Worm (Caenorhabditis elegans) whole organism, young adult: ENCODE results near the gene dnj-9.

ENCODE experiments used
- B0336.3 ChIP-seq: fragments of 200-800 bp; sonication (Bioruptor generic); IDR thresholded peaks from 2 replicates; pipeline ENCODE4 v1.3.6; 2022; ENCODE audit warnings: missing genetic modification characterization, missing compliant biosample characterization
- C17E4.6 ChIP-seq: fragments of 200-800 bp; sonication (Bioruptor generic); IDR thresholded peaks from 2 replicates; pipeline ENCODE4 v1.3.6; 2022; ENCODE audit warnings: missing genetic modification reagents, missing genetic modification characterization, missing compliant biosample characterization
- D2030.7 ChIP-seq: fragments of 200-800 bp; sonication (Bioruptor generic); IDR thresholded peaks from 2 replicates; pipeline ENCODE4 v1.3.6; 2022; ENCODE audit warnings: missing genetic modification reagents, missing genetic modification characterization, missing compliant biosample characterization
- F10E7.11 ChIP-seq: sonication (generic microtip); optimal IDR thresholded peaks from 2 replicates; lab custom pipeline; 2017; ENCODE audit warnings: mild to moderate bottlenecking, missing genetic modification characterization, moderate library complexity, missing compliant biosample characterization
- F23B12.7 ChIP-seq: sonication (generic microtip); optimal IDR thresholded peaks from 2 replicates; lab custom pipeline; 2017; ENCODE audit warnings: missing genetic modification characterization, mild to moderate bottlenecking, missing compliant biosample characterization, antibody characterized with exemption, moderate library complexity; ENCODE audit not compliant: insufficient read depth
- F33H1.4 ChIP-seq: fragments of 200-800 bp; sonication (Bioruptor generic); IDR thresholded peaks from 2 replicates; pipeline ENCODE4 v1.3.6; 2022; ENCODE audit warnings: missing genetic modification reagents, missing genetic modification characterization, missing compliant biosample characterization
- F37B4.10 ChIP-seq: fragments of 200-800 bp; sonication (Bioruptor generic); IDR thresholded peaks from 2 replicates; pipeline ENCODE4 v1.3.6; 2022; ENCODE audit warnings: missing genetic modification characterization, missing compliant biosample characterization
- F49E8.2 ChIP-seq: sonication (generic microtip); optimal IDR thresholded peaks from 3 replicates; lab custom pipeline; 2017; ENCODE audit warnings: missing genetic modification characterization, mild to moderate bottlenecking, missing compliant biosample characterization, antibody characterized with exemption, moderate library complexity; ENCODE audit not compliant: insufficient read depth
- F57C9.4 ChIP-seq: sonication (generic microtip); optimal IDR thresholded peaks from 2 replicates; lab custom pipeline; 2017; ENCODE audit warnings: mild to moderate bottlenecking, missing genetic modification characterization, missing compliant biosample characterization
- K11D2.4 ChIP-seq: fragments of 200-800 bp; sonication (Bioruptor generic); IDR thresholded peaks from 2 replicates; pipeline ENCODE4 v1.3.6; 2022; ENCODE audit warnings: missing genetic modification reagents, missing genetic modification characterization, missing compliant biosample characterization
- K12H6.12 ChIP-seq: fragments of 200-800 bp; sonication (Bioruptor generic); optimal IDR thresholded peaks from 2 replicates; lab custom pipeline; 2018; ENCODE audit warnings: mild to moderate bottlenecking, missing genetic modification characterization, missing compliant biosample characterization
- T26A5.8 ChIP-seq: sonication (generic microtip); optimal IDR thresholded peaks from 2 replicates; lab custom pipeline; 2016; ENCODE audit warnings: missing genetic modification characterization, missing compliant biosample characterization
- Y95B8A.8 ChIP-seq: fragments of 200-800 bp; sonication (Bioruptor generic); IDR thresholded peaks from 2 replicates; pipeline ENCODE4 v1.3.6; 2022; ENCODE audit warnings: missing genetic modification reagents, missing genetic modification characterization, missing compliant biosample characterization
- akir-1 ChIP-seq: fragments of 200-800 bp; sonication (Bioruptor generic); optimal IDR thresholded peaks from 2 replicates; lab custom pipeline; 2018; ENCODE audit warnings: mild to moderate bottlenecking, missing genetic modification characterization, moderate library complexity, missing compliant biosample characterization
- ccch-3 ChIP-seq: fragments of 200-800 bp; sonication (Bioruptor generic); optimal IDR thresholded peaks from 2 replicates; lab custom pipeline; 2018; ENCODE audit warnings: mild to moderate bottlenecking, missing genetic modification characterization, missing compliant biosample characterization
- cebp-1 ChIP-seq, 2 experiments: fragments of 200-800 bp in 1 of 2; sonication (Bioruptor generic) in 1 of 2; sonication (generic microtip) in 1 of 2; IDR thresholded peaks in 1 of 2; optimal IDR thresholded peaks in 1 of 2; 2 replicates each; pipeline versions ENCODE4 v1.3.6 to Lab custom; 2017 to 2022; ENCODE audit warnings: missing compliant biosample characterization in 2 of 2, missing genetic modification characterization in 2 of 2, mild to moderate bottlenecking in 1 of 2, missing genetic modification reagents in 1 of 2, moderate library complexity in 1 of 2
- ceh-100 ChIP-seq: fragments of 200-800 bp; sonication (Bioruptor generic); IDR thresholded peaks from 2 replicates; pipeline ENCODE4 v1.3.6; 2022; ENCODE audit warnings: missing genetic modification reagents, missing genetic modification characterization, missing compliant biosample characterization
- ceh-79 ChIP-seq: sonication (generic microtip); optimal IDR thresholded peaks from 2 replicates; lab custom pipeline; 2017; ENCODE audit warnings: mild to moderate bottlenecking, missing genetic modification characterization, missing compliant biosample characterization
- chd-7 ChIP-seq: sonication (generic microtip); optimal IDR thresholded peaks from 2 replicates; lab custom pipeline; 2016; ENCODE audit warnings: mild to moderate bottlenecking, missing genetic modification characterization, moderate library complexity, missing compliant biosample characterization
- dpl-1 ChIP-seq: fragments of 150-350 bp; optimal IDR thresholded peaks from 2 replicates; lab custom pipeline; 2014; ENCODE audit warnings: missing biosample characterization, missing genetic modification reagents, missing genetic modification characterization
- egl-18 ChIP-seq: fragments of 200-800 bp; sonication (Bioruptor generic); IDR thresholded peaks from 2 replicates; pipeline ENCODE4 v1.3.6; 2022; ENCODE audit warnings: missing genetic modification reagents, missing genetic modification characterization, missing compliant biosample characterization
- egrh-3 ChIP-seq: fragments of 200-800 bp; sonication (Bioruptor generic); IDR thresholded peaks from 2 replicates; pipeline ENCODE4 v1.3.6; 2022; ENCODE audit warnings: missing genetic modification reagents, missing genetic modification characterization, missing compliant biosample characterization
- ets-4 ChIP-seq: fragments of 200-800 bp; sonication (Bioruptor generic); optimal IDR thresholded peaks from 2 replicates; lab custom pipeline; 2018; ENCODE audit warnings: mild to moderate bottlenecking, missing genetic modification characterization, missing compliant biosample characterization
- fkh-3 ChIP-seq: sonication (generic microtip); optimal IDR thresholded peaks from 2 replicates; lab custom pipeline; 2016; ENCODE audit warnings: mild to moderate bottlenecking, missing genetic modification characterization, missing compliant biosample characterization
- him-1 ChIP-seq: sonication (generic microtip); optimal IDR thresholded peaks from 2 replicates; lab custom pipeline; 2016; ENCODE audit warnings: missing genotype, missing genetic modification reagents, missing genetic modification characterization, missing compliant biosample characterization
- hsf-1 ChIP-seq: fragments of 200-800 bp; sonication (Bioruptor generic); IDR thresholded peaks from 2 replicates; pipeline ENCODE4 v1.3.6; 2022; ENCODE audit warnings: missing genetic modification reagents, missing genetic modification characterization, missing compliant biosample characterization
- lag-1 ChIP-seq: fragments of 200-800 bp; sonication (Bioruptor generic); IDR thresholded peaks from 2 replicates; pipeline ENCODE4 v1.3.6; 2022; ENCODE audit warnings: missing genetic modification reagents, missing genetic modification characterization, missing compliant biosample characterization
- let-607 ChIP-seq, 2 experiments: fragments of 200-800 bp in 1 of 2; sonication (Bioruptor generic) in 1 of 2; sonication (generic microtip) in 1 of 2; optimal IDR thresholded peaks; 2 replicates each; lab custom pipeline; 2016 to 2018; ENCODE audit warnings: mild to moderate bottlenecking in 2 of 2, missing compliant biosample characterization in 2 of 2, missing genetic modification characterization in 2 of 2, moderate library complexity in 2 of 2, missing genotype in 1 of 2
- lin-26 ChIP-seq: fragments of 200-800 bp; sonication (Bioruptor generic); IDR thresholded peaks from 2 replicates; pipeline ENCODE4 v1.3.6; 2022; ENCODE audit warnings: missing genetic modification reagents, missing genetic modification characterization, missing compliant biosample characterization
- lin-40 ChIP-seq: sonication (generic microtip); optimal IDR thresholded peaks from 2 replicates; lab custom pipeline; 2016; ENCODE audit warnings: missing genetic modification characterization, mild to moderate bottlenecking, missing compliant biosample characterization, missing genotype, missing genetic modification reagents
- lir-1 ChIP-seq: fragments of 200-800 bp; sonication (Bioruptor generic); conservative IDR thresholded peaks from 2 replicates; pipeline ENCODE4 v1.3.6; 2022; ENCODE audit warnings: missing genetic modification reagents, missing genetic modification characterization, missing compliant biosample characterization
- madf-6 ChIP-seq: fragments of 200-800 bp; sonication (Bioruptor generic); IDR thresholded peaks from 2 replicates; pipeline ENCODE4 v1.3.6; 2022; ENCODE audit warnings: missing genetic modification reagents, missing genetic modification characterization, missing compliant biosample characterization
- madf-8 ChIP-seq: fragments of 200-800 bp; sonication (Bioruptor generic); conservative IDR thresholded peaks from 2 replicates; pipeline ENCODE4 v1.3.6; 2022; ENCODE audit warnings: missing genetic modification reagents, missing genetic modification characterization, missing compliant biosample characterization
- mcd-1 ChIP-seq: fragments of 200-800 bp; sonication (Bioruptor generic); IDR thresholded peaks from 2 replicates; pipeline ENCODE4 v1.3.6; 2022; ENCODE audit warnings: missing genetic modification reagents, missing genetic modification characterization, missing compliant biosample characterization
- mel-28 ChIP-seq: sonication (generic microtip); optimal IDR thresholded peaks from 2 replicates; lab custom pipeline; 2016; ENCODE audit warnings: borderline replicate concordance, mild to moderate bottlenecking, missing genetic modification characterization, missing compliant biosample characterization
- nhr-27 ChIP-seq: fragments of 200-800 bp; sonication (Bioruptor generic); optimal IDR thresholded peaks from 2 replicates; lab custom pipeline; 2018; ENCODE audit warnings: mild to moderate bottlenecking, missing genetic modification characterization, moderate library complexity, missing compliant biosample characterization
- nhr-80 ChIP-seq: sonication (generic microtip); optimal IDR thresholded peaks from 2 replicates; lab custom pipeline; 2016; ENCODE audit warnings: missing genetic modification characterization, missing compliant biosample characterization
- nhr-90 ChIP-seq: sonication (generic microtip); optimal IDR thresholded peaks from 2 replicates; lab custom pipeline; 2016; ENCODE audit warnings: missing genotype, mild to moderate bottlenecking, missing genetic modification characterization, missing compliant biosample characterization
- pha-4 ChIP-seq: fragments of 150-350 bp; sonication (generic microtip); optimal IDR thresholded peaks from 2 replicates; lab custom pipeline; 2014; ENCODE audit warnings: missing biosample characterization, missing genetic modification reagents, missing genetic modification characterization
- rcor-1 ChIP-seq: fragments of 200-800 bp; sonication (Bioruptor generic); IDR thresholded peaks from 2 replicates; pipeline ENCODE4 v1.3.6; 2022; ENCODE audit warnings: missing genetic modification reagents, missing genetic modification characterization, missing compliant biosample characterization
- snpc-1.1 ChIP-seq: sonication (generic microtip); optimal IDR thresholded peaks from 2 replicates; lab custom pipeline; 2017; ENCODE audit warnings: missing genetic modification characterization, mild to moderate bottlenecking, missing compliant biosample characterization, antibody characterized with exemption, moderate library complexity, missing genotype, missing genetic modification reagents; ENCODE audit not compliant: insufficient read depth
- tbx-9 ChIP-seq: sonication (generic microtip); optimal IDR thresholded peaks from 2 replicates; lab custom pipeline; 2016; ENCODE audit warnings: borderline replicate concordance, missing genetic modification characterization, inconsistent platforms, missing compliant biosample characterization
- unc-130 ChIP-seq: sonication (generic microtip); optimal IDR thresholded peaks from 2 replicates; lab custom pipeline; 2016; ENCODE audit warnings: missing genetic modification reagents, missing genetic modification characterization, missing compliant biosample characterization
- zim-3 ChIP-seq: sonication (generic microtip); optimal IDR thresholded peaks from 2 replicates; lab custom pipeline; 2017; ENCODE audit warnings: mild to moderate bottlenecking, missing genetic modification characterization, moderate library complexity, missing compliant biosample characterization
- ztf-18 ChIP-seq: sonication (generic microtip); optimal IDR thresholded peaks from 2 replicates; lab custom pipeline; 2016; ENCODE audit warnings: missing genotype, mild to moderate bottlenecking, missing genetic modification characterization, missing compliant biosample characterization
- ztf-25 ChIP-seq: fragments of 200-800 bp; sonication (Bioruptor generic); IDR thresholded peaks from 2 replicates; pipeline ENCODE4 v1.3.6; 2022; ENCODE audit warnings: missing genetic modification reagents, missing genetic modification characterization, missing compliant biosample characterization
- ztf-26 ChIP-seq: sonication (generic microtip); optimal IDR thresholded peaks from 2 replicates; lab custom pipeline; 2017; ENCODE audit warnings: missing genetic modification characterization, missing compliant biosample characterization
- ztf-3 ChIP-seq: fragments of 200-800 bp; sonication (Bioruptor generic); optimal IDR thresholded peaks from 2 replicates; lab custom pipeline; 2018; ENCODE audit warnings: mild to moderate bottlenecking, missing genetic modification characterization, missing compliant biosample characterization
- ztf-6 ChIP-seq: fragments of 200-800 bp; sonication (Bioruptor generic); IDR thresholded peaks from 2 replicates; pipeline ENCODE4 v1.3.6; 2022; ENCODE audit warnings: missing genetic modification reagents, missing genetic modification characterization, missing compliant biosample characterization

dnj-9 gene

ce11 chrII:4881727-4882126, 29.9 kb downstream of the dnj-9 start, which contains the start of gene gst-7 (continued):
- TF ChIP-seq fkh-3 (tag; lab: Kevin White, UChicago) = no peak
- TF ChIP-seq ztf-25 (GFP tag; lab: Robert Waterston, UW) = no peak
- TF ChIP-seq lir-1 = no peak
- TF ChIP-seq egl-18 (GFP tag; lab: Robert Waterston, UW) = no peak
- no peak for TF ChIP-seq rcor-1
- no peak for TF ChIP-seq ztf-6 (GFP tag; lab: Robert Waterston, UW)
- no peak for TF ChIP-seq pha-4 (tag; lab: Kevin White, UChicago)
- no peak for TF ChIP-seq F23B12.7
- no peak for TF ChIP-seq ccch-3 (GFP tag; lab: Kevin White, UChicago)
- no peak for TF ChIP-seq chd-7 (tag; lab: Kevin White, UChicago)
- no peak for TF ChIP-seq unc-130 (GFP tag; lab: Kevin White, UChicago)
- TF ChIP-seq ceh-79 (tag; lab: Kevin White, UChicago) = no peak
- no peak for TF ChIP-seq C17E4.6 (GFP tag; lab: Robert Waterston, UW)
- TF ChIP-seq ztf-26 (tag; lab: Kevin White, UChicago) = no peak
- TF ChIP-seq akir-1 (GFP tag; lab: Kevin White, UChicago) = no peak
- no peak for TF ChIP-seq snpc-1.1
- no peak for TF ChIP-seq F10E7.11 (tag; lab: Kevin White, UChicago)
- peak; percentile 72 for TF ChIP-seq madf-6 (GFP tag; lab: Robert Waterston, UW)
- no peak for TF ChIP-seq B0336.3
- no peak for TF ChIP-seq lag-1 (GFP tag; lab: Robert Waterston, UW)
- no peak for TF ChIP-seq ets-4
- no peak for TF ChIP-seq him-1 (tag; lab: Kevin White, UChicago)
- peak; percentile 48 for TF ChIP-seq dpl-1 (GFP tag; lab: Kevin White, UChicago)
- TF ChIP-seq cebp-1 (GFP tag; IDR thresholded peaks at IDR 0.05; lab: Robert Waterston, UW) = no peak
- TF ChIP-seq cebp-1 (tag; optimal IDR thresholded peaks at IDR 0.05; lab: Kevin White, UChicago) = peak; percentile 1
- TF ChIP-seq nhr-90 (tag; lab: Kevin White, UChicago) = no peak
- no peak for TF ChIP-seq K11D2.4 (GFP tag; lab: Robert Waterston, UW)
- TF ChIP-seq egrh-3 (GFP tag; lab: Robert Waterston, UW) = no peak
- no peak for TF ChIP-seq let-607 (tag; optimal IDR thresholded peaks at IDR 0.05; lab: Kevin White, UChicago)
- no peak for TF ChIP-seq lin-26 (GFP tag; lab: Robert Waterston, UW)
- TF ChIP-seq nhr-27 (tag; lab: Kevin White, UChicago) = no peak
- TF ChIP-seq ceh-100 = no peak
- TF ChIP-seq lin-40 (tag; lab: Kevin White, UChicago) = peak; percentile 28
- peak; percentile 25; the same call in 1 of the 2 replicates for TF ChIP-seq D2030.7
- TF ChIP-seq mcd-1 (GFP tag; lab: Robert Waterston, UW) = no peak
- no peak for TF ChIP-seq mel-28 (tag; lab: Kevin White, UChicago)
- no peak for TF ChIP-seq Y95B8A.8 (GFP tag; lab: Robert Waterston, UW)
- TF ChIP-seq F37B4.10 (GFP tag; lab: Robert Waterston, UW) = no peak
- TF ChIP-seq ztf-3 (GFP tag; lab: Kevin White, UChicago) = no peak
- TF ChIP-seq hsf-1 (GFP tag; lab: Robert Waterston, UW) = peak; percentile 44; the same call in 1 of the 2 replicates
- peak; percentile 35; the same call in 1 of the 2 replicates for TF ChIP-seq madf-8 (GFP tag; lab: Robert Waterston, UW)
- TF ChIP-seq zim-3 = no peak
- no peak for TF ChIP-seq K12H6.12 (tag; lab: Kevin White, UChicago)
- TF ChIP-seq T26A5.8 (tag; lab: Kevin White, UChicago) = no peak
- no peak for TF ChIP-seq tbx-9 (tag; lab: Kevin White, UChicago)
- TF ChIP-seq F33H1.4 (GFP tag; lab: Robert Waterston, UW) = no peak
- TF ChIP-seq F49E8.2 (tag; lab: Kevin White, UChicago) = no peak
- no peak for TF ChIP-seq ztf-18
- TF ChIP-seq nhr-80 (tag; lab: Kevin White, UChicago) = peak; percentile 58
- no peak for TF ChIP-seq F57C9.4 (tag; lab: Kevin White, UChicago)
